Fruit fly (Drosophila melanogaster) whole organism: Measurements from ENCODE around the gene smp-30.

Experiments used
- CG8478 ChIP-seq: fragments of >200 bp; optimal IDR thresholded peaks from 2 replicates; lab custom pipeline; 2018; ENCODE audit warnings: inconsistent platforms
- EcR ChIP-seq, 2 experiments: fragments of >200 bp; optimal IDR thresholded peaks; 2 replicates each; lab custom pipeline; 2017; ENCODE audit warnings: missing biosample characterization in 2 of 2, missing genetic modification characterization in 2 of 2, missing genetic modification reagents in 2 of 2
- usp ChIP-seq: fragments of >200 bp; optimal IDR thresholded peaks from 2 replicates; lab custom pipeline; 2017; ENCODE audit warnings: missing biosample characterization, missing genetic modification characterization, mixed read lengths

DNA sequence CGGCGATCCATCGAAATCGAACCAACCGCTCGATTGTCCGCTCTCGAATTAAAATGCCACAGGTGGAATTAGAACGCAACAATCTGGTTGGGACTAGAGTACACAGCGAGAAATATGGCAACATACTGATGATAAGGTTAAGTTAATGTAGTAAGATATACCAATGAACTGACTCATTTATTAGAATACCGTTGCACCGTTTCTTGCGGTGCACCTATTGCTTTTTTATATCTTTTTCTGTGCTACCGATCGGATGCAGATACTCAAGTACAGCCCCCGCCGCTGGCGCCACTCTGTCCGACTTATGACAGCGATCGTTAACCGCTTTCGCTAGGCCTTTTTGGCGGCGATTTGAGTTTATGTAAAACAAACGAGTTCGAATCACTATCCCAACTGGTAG is 30.9 kb downstream of the smp-30 start:
- TF ChIP-seq EcR (GFP tag; optimal IDR thresholded peaks at IDR 0.05; lab: Kevin White, UChicago), result no peak
- TF ChIP-seq usp (GFP tag; lab: Kevin White, UChicago), result no peak
- no peak for TF ChIP-seq CG8478 (lab: Kevin White, UChicago)
